Fruit fly (Drosophila melanogaster): ENCODE results near the gene CG14624.
A peak's percentile ranks its signal among the peaks of the same experiment; 100 is the strongest.

Gene CG14624

dm6 chrX:1239832-1240231 is 33.3 kb downstream of the CG14624 start, which contains the start of gene CG11403 (continued):
- no peak for TF ChIP-seq mld (GFP tag; IDR thresholded peaks at IDR 0.05; ENCODE audit: partially characterized antibody)
- peak; percentile 2 for TF ChIP-seq gro (GFP tag; optimal IDR thresholded peaks at IDR 0.05)
- no peak for TF ChIP-seq zfh1 (GFP tag; IDR thresholded peaks at IDR 0.05)
- TF ChIP-seq lmd (GFP tag; IDR thresholded peaks at IDR 0.05) = no peak
- no peak for TF ChIP-seq fd96Cb (tag; optimal IDR thresholded peaks at IDR 0.05)
- TF ChIP-seq CG10366 (GFP tag; IDR thresholded peaks at IDR 0.05) = no peak
- TF ChIP-seq CG18011 (GFP tag; optimal IDR thresholded peaks at IDR 0.05) = no peak
- peak; percentile 17 for TF ChIP-seq ewg (GFP tag; optimal IDR thresholded peaks at IDR 0.05)
- TF ChIP-seq CG10274 (GFP tag; optimal IDR thresholded peaks at IDR 0.05) = no peak
- TF ChIP-seq HLHmδ (GFP tag; optimal IDR thresholded peaks at IDR 0.05) = no peak
- no peak for TF ChIP-seq Blimp-1 (GFP tag; optimal IDR thresholded peaks at IDR 0.05)
- no peak for TF ChIP-seq Trl (optimal IDR thresholded peaks at IDR 0.05)
- TF ChIP-seq Trl (GFP tag; optimal IDR thresholded peaks at IDR 0.05) = no peak
- peak; percentile 0 for TF ChIP-seq CG1603 (tag; optimal IDR thresholded peaks at IDR 0.05)
- peak; percentile 4 for TF ChIP-seq zen (tag; optimal IDR thresholded peaks at IDR 0.05)
- TF ChIP-seq dmrt11E (tag; optimal IDR thresholded peaks at IDR 0.05) = no peak
- no peak for TF ChIP-seq danr (GFP tag; IDR thresholded peaks at IDR 0.05)
- peak; percentile 90 for TF ChIP-seq CG13287 (GFP tag; IDR thresholded peaks at IDR 0.05; ENCODE audit: partially characterized antibody)
- no peak for TF ChIP-seq Nf-YB (GFP tag; optimal IDR thresholded peaks at IDR 0.05)
- TF ChIP-seq pnt (GFP tag; optimal IDR thresholded peaks at IDR 0.05) = no peak
- no peak for TF ChIP-seq CrebB (tag; optimal IDR thresholded peaks at IDR 0.05)
- TF ChIP-seq BEAF-32 (GFP tag; optimal IDR thresholded peaks at IDR 0.05) = peak; percentile 95
- peak; percentile 14 for TF ChIP-seq sug (tag; optimal IDR thresholded peaks at IDR 0.05)
- peak; percentile 61; the same call in 1 of the 3 replicates for TF ChIP-seq zen2 (GFP tag; IDR thresholded peaks at IDR 0.05; ENCODE audit: partially characterized antibody)
- TF ChIP-seq CG13424 (tag; optimal IDR thresholded peaks at IDR 0.05) = peak; percentile 3
- peak; percentile 5 for TF ChIP-seq NC2β (GFP tag; optimal IDR thresholded peaks at IDR 0.05)
- no peak for TF ChIP-seq sob (GFP tag; IDR thresholded peaks at IDR 0.05)
- TF ChIP-seq inv (GFP tag; IDR thresholded peaks at IDR 0.05; ENCODE audit: partially characterized antibody) = peak; percentile 81
- TF ChIP-seq CG10321 (GFP tag; IDR thresholded peaks at IDR 0.05) = no peak
- peak in 1 of 2 experiments; percentile 18 for TF ChIP-seq tll (GFP tag; optimal IDR thresholded peaks at IDR 0.05)
- TF ChIP-seq Max (GFP tag; optimal IDR thresholded peaks at IDR 0.05) = peak; percentile 51
- no peak for TF ChIP-seq NK7.1 (GFP tag; optimal IDR thresholded peaks at IDR 0.05)
- TF ChIP-seq CG12659 (GFP tag; optimal IDR thresholded peaks at IDR 0.05) = peak; percentile 32
- peak; percentile 77 for TF ChIP-seq hb (GFP tag; IDR thresholded peaks at IDR 0.05; ENCODE audit: partially characterized antibody)
- peak; percentile 95 for TF ChIP-seq Sry-δ (GFP tag; optimal IDR thresholded peaks at IDR 0.05)
- TF ChIP-seq gem (tag; optimal IDR thresholded peaks at IDR 0.05) = peak; percentile 29
- TF ChIP-seq scrt (GFP tag; optimal IDR thresholded peaks at IDR 0.05) = peak; percentile 85
- TF ChIP-seq CG9932 (GFP tag; IDR thresholded peaks at IDR 0.05) = peak; percentile 52
- TF ChIP-seq CG7928 (GFP tag; optimal IDR thresholded peaks at IDR 0.05) = peak; percentile 49
- TF ChIP-seq knrl (GFP tag; IDR thresholded peaks at IDR 0.05; ENCODE audit: partially characterized antibody) = peak; percentile 87
- TF ChIP-seq Nf-YC (tag; optimal IDR thresholded peaks at IDR 0.05) = peak; percentile 32
- TF ChIP-seq ara (GFP tag; IDR thresholded peaks at IDR 0.05) = no peak
- TF ChIP-seq pros (GFP tag; optimal IDR thresholded peaks at IDR 0.05) = no peak
- peak; percentile 15 for TF ChIP-seq CG4617 (GFP tag; optimal IDR thresholded peaks at IDR 0.05; ENCODE audit: borderline replicate concordance)
- peak; percentile 87 for TF ChIP-seq kah (GFP tag; optimal IDR thresholded peaks at IDR 0.05)
- TF ChIP-seq CG17385 (GFP tag; optimal IDR thresholded peaks at IDR 0.05) = peak; percentile 95
- peak; percentile 20 for TF ChIP-seq CG2712 (tag; optimal IDR thresholded peaks at IDR 0.05)
- TF ChIP-seq nmo (GFP tag; optimal IDR thresholded peaks at IDR 0.05) = peak; percentile 55
- peak; percentile 93 for TF ChIP-seq Scr (GFP tag; IDR thresholded peaks at IDR 0.05; ENCODE audit: partially characterized antibody)
